Fruit fly (Drosophila melanogaster): Measurements from ENCODE around the gene CG1764.

The CG1764 gene

DNA sequence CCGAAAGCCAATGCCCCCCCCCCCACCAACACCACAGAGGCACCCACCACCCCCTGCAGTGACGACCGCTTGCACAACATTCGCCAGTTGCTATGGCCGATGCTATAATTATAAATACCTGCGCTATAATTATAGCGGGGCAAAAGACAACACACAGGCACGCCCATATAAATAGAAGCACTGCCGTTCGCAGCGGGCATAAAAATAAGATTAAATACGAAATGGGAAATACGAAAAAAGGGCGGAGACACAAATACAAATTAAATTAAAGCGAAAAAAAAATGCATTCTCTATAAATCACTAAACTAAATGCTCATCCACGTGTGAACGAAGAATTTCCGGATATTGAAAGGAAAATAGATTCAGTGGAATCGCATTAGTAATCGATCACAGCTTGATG, 28.8 kb downstream of the CG1764 start:
- no peak for TF ChIP-seq CG8478 (optimal IDR thresholded peaks at IDR 0.05)

DNA sequence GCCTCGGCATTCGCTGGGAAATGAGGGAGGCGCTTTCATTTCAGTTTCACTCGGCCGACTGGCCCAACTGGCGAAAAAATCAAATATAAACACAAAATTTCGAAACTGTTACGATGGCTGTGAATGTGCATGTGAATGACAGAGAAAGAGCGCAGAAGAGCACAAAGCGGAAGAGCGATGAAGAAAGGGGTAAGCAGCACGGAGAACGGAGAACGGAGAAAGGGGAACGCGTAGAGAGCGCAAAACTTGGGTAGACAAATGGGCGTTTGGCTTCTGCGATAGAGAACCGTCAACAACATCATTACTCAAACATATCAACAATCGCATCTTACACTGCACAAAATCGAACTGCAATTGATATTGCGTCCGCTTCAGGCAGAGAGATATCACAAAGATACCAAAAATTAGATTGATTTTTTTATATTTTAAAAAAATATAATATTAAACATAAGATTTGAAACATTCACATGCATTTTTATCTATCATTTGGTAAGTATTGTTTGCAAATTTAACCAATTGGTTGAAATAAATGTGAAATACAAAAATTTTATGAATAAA, 29.5 kb downstream of the CG1764 start:
- no peak for TF ChIP-seq CG8478 (optimal IDR thresholded peaks at IDR 0.05)
- no peak for TF ChIP-seq CTCF (optimal IDR thresholded peaks at IDR 0.05)

DNA sequence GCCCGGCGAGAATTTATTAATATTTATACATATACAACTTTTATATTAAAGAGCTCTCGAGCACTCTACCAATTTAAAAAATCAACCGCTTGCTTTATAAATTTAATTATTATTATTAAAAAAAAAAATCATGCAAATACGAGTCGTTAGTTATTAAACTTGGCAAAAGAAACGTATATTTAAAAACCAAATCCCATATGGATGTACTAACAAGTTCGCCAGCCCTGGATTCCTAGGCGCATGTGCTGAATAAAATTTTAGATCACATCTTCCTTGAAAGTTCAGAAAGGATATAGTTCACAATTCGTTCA, 43.5 kb downstream of the CG1764 start, which contains the start of gene comt:
Gene comt, plus strand, starts transcription at position 265 of the 311 bp plus-strand sequence.
- TF ChIP-seq CG8478 (optimal IDR thresholded peaks at IDR 0.05), result no peak
- no peak for TF ChIP-seq CTCF (optimal IDR thresholded peaks at IDR 0.05)

DNA sequence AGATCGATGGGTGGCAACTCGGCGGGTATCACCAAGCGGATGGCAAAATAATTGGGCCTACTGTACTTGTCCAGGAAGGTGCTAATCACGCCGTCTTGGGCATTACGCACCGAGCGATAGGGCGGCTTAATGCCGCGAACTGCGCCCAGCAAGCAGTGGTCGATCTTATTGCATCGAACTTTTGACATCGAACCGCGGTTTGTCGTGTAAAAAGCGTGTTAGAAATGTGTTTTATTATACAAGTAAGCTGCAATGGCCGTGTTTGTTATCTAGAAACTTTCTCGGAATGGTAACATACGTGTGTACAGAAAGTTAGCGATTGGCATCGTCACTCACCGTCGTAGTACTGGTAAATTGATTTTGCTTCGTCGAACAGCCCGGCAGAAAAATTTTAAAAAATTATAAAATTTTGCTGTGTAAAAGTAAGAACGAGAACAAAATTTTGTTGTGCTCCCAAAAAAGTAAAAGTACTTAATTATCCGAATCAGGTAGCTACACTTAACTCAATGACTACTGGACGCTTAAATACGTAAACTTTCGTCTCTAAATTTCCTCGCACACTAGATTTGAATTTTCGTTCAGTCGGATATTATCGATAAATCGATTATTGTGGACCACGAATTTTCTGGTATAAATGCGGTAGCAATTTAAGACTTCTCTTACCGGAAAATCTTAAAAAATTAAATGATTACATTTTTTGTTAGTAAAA, 44.0 kb downstream of the CG1764 start, which contains the start of the genes mew and CG15742:
Gene mew, minus strand, starts transcription at position 443 of the 709 bp plus-strand sequence.
Gene CG15742, minus strand, starts transcription at position 448 of the 709 bp plus-strand sequence.
- peak in 1 of 2 experiments; percentile 17 for TF ChIP-seq CTCF (optimal IDR thresholded peaks at IDR 0.05)
- no peak for TF ChIP-seq CG8478 (optimal IDR thresholded peaks at IDR 0.05)

DNA sequence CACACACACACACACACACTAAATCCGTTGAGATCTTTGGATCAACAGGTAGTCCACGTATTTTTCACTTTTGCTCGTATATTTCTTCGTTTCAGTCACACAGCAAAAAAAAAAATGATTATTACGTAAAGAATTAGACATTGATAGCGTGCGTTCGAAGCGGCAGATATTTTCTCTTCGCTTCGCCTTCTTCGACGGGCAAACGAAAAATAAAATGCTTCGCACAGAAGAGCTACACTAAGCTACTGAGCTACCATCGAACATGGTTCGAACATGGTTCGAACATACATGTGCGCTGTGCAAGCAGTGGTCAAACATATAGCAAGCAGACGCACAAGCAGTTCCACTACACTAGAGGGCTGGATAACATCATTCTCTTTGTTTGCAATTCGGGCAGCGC, 45.2 kb downstream of the CG1764 start:
- no peak for TF ChIP-seq CG8478 (optimal IDR thresholded peaks at IDR 0.05)
- TF ChIP-seq CTCF (optimal IDR thresholded peaks at IDR 0.05), result peak; percentile 33 to 46

DNA sequence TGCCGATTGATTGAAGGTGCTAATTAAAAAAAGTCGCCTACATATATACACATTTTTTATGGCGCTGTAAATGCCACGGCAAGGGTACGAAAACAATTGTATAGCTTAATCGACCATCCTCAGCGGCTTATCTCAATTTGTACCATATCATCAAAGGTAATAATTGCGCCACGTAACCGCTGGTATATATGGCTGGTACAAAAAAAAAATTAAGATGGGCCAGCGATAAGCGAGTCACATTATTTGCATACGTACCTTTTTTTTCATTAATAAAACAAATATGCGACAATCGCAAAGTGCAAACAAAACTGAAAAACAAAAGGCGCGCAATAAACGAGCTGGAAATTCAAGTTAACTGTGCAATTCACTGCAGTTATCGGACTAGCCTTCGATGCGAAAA, 47.8 kb downstream of the CG1764 start:
- TF ChIP-seq CG8478 (optimal IDR thresholded peaks at IDR 0.05) (no peak), CTCF (optimal IDR thresholded peaks at IDR 0.05) (no peak)

DNA sequence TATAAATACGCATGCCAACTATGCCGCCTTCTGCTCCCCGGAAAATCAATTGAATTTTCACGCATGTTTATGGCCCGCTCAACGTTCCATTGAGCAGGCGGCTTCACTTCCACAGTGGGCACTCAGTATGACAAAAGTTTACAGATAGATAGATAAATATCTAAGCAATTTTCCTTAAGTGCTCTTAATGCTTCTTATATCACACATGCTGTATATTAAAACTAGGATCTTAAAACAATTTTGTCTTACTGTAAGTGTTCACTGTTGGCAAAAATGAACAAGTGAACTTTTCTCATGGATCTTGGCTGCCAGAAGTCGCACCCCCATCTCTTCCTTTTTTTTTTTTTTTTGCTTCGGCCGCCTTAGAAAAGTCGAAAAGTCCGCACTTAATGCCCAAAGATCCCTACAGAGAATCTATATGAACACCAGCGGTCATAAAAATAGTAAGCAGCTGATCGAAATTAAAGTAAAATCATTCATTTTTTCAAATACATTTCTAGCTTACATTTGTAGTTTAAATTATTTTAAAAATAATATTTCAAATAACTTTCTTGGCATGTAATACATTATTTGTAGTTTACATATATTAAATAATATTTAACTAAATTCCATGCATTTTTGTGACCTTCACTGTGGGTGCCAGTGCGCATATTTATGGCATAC, 49.0 kb downstream of the CG1764 start:
- TF ChIP-seq CG8478 (optimal IDR thresholded peaks at IDR 0.05) (no peak), CTCF (optimal IDR thresholded peaks at IDR 0.05) (no peak)

DNA sequence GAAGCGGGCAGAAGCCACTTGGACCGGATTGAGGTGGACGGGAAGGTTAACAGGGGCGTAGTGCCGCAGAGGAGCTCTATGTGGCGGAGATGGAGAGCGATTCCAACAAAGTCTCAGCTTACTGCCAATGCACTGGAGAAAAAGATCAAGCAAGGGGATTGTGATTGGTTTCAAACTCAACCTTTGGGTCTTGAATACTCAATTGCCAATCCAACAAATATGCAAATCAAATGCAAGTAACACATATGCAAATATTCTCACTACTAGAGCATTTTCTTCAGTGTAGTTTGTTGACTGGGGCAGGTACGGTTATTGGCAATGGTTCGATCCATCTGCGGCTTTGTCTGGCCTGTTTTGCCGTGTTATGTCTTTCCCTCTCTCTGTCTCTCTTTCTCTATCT, 50.9 kb downstream of the CG1764 start:
- TF ChIP-seq CG8478 (optimal IDR thresholded peaks at IDR 0.05) (no peak), CTCF (optimal IDR thresholded peaks at IDR 0.05) (no peak)

DNA sequence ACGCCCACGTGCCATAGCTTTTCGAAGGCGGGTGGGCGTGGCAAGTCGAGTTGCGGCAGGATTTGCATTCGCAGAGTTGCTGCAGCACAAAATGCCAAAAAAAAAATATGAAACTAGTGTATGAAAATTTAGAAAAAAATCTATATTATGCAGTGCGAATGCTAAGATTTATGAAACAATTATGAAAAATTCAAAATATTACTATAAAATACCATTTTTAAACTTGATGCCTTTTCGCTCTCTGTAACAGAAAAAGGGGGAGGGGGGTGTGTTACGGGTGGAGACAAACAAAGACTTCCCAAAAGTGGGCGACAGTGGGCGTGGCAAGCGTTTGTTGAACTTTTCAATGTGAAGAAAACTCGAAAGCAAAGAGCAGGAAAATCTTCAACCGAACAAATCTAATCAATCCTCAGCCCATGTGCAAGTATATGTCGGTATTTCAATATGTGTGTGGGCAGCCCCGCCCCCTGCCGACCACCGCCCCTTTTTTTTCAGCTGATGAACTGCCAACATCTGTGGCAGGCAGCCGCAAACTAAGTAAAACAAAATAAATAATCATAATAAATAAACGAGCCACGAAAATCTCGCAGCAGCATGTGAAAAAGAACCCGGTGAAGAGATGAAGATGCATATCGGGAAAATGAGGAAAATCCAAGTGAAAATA, 52.4 kb downstream of the CG1764 start:
- no peak for TF ChIP-seq CTCF (optimal IDR thresholded peaks at IDR 0.05)
- TF ChIP-seq CG8478 (optimal IDR thresholded peaks at IDR 0.05), result no peak

DNA sequence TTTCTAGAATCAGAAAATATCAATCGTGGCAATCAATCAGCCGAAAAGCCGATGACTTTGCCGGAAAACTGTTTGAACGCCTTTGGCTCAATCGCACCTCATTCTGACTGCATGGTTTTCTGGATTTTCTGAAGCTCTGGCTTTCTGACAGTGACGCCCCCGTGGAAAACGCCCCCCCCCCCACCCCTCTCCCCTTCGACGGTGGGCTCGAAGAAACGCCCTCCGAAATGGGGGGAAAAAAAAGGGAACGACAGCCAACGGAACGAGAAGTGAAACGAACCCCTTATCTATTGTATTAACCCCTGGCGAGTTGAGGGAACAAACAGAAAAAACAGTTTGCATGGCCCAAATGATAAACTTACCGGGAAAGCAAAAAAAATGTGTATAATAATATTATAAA, 53.7 kb downstream of the CG1764 start:
- TF ChIP-seq CTCF (optimal IDR thresholded peaks at IDR 0.05) (no peak), CG8478 (optimal IDR thresholded peaks at IDR 0.05) (no peak)

DNA sequence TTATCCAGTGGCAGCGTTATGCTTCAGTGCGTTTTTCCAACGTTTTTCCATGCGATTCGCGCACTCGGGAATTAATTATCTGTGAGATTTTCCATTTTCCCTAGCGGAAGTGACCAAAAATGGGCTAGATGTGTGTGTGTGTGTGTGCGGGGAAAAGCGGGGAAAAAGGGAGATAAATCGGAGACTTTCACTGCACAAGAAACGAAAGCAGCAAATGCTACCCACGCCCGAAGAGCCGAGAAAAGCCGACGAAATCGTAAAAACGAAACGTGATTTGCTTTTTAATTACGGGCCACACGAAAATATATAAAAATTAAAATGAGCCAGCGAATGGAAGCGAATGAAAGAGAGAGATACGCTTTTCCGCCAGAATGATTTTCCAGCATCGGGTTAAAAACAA, 54.4 kb downstream of the CG1764 start:
- TF ChIP-seq CTCF (optimal IDR thresholded peaks at IDR 0.05), result no peak
- TF ChIP-seq CG8478 (optimal IDR thresholded peaks at IDR 0.05), result no peak

DNA sequence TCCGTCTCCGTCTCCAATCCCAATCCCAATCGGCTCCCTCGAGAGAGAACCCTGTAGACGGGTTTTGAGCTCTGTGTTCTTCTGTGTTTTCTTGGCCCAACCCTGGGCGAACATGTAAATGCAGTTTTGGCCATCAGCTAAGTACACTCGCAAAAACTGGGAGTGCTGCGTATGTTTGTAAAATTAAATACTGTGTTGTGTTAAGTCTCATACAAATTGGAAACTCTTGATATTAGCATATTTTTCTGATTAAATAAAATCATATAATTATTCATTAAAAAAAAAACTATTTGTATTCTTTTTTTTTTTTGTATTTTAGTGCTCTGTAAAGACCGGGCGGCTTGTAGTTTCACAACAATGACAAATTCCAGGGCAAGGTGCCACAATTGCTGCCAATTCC, 56.4 kb downstream of the CG1764 start:
- TF ChIP-seq CG8478 (optimal IDR thresholded peaks at IDR 0.05), result no peak
- no peak for TF ChIP-seq CTCF (optimal IDR thresholded peaks at IDR 0.05)
